Worm (Caenorhabditis elegans) whole organism, L4/young adult: Measurements from ENCODE around the gene F13H10.6.

ENCODE experiments used
- W03F9.2 ChIP-seq: fragments of 150-350 bp; optimal IDR thresholded peaks from 2 replicates; lab custom pipeline; 2014; ENCODE audit warnings: missing biosample characterization, missing genetic modification characterization
- dao-5 ChIP-seq: sonication (generic microtip); optimal IDR thresholded peaks from 2 replicates; lab custom pipeline; 2016; ENCODE audit warnings: missing genotype, missing genetic modification characterization, moderate library complexity, missing compliant biosample characterization
- him-1 ChIP-seq: sonication (generic microtip); optimal IDR thresholded peaks from 2 replicates; lab custom pipeline; 2016; ENCODE audit warnings: missing genotype, missing genetic modification reagents, missing genetic modification characterization, missing compliant biosample characterization

DNA sequence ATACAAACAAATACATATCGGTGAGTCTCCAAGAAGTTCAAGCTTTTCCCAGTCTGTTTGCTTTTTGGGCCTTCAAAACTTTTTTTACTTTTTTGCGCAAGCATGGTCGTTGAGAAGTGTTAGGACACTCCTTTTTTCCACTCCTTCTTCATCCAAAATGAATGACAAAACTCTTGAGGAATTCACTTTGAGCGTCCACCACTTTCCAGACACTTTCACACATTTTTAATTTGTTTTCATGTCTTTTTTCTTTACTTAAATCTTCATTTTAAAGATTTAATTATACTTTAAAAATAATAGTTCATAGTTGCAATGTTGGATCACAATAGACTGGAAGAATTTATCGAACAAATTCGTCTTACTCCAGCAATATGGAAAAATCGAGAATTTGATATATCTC is 4.8 kb upstream of the F13H10.6 start, which contains the start of gene F13H10.1:
- TF ChIP-seq him-1, result no peak
- TF ChIP-seq W03F9.2 (tag; lab: Kevin White, UChicago), result no peak
- no peak for TF ChIP-seq dao-5 (tag; lab: Kevin White, UChicago)
